Worm (Caenorhabditis elegans): ENCODE data around the gene nlp-17.

nlp-17 gene

ce11 chrIV:13474132-13474531, 31.4 kb downstream of the nlp-17 start, which contains the start of gene Y38H8A.2:
Y38H8A.2 (plus strand) TSS chrIV:13474432.
- no peak for TF ChIP-seq fkh-6 (tag; optimal IDR thresholded peaks at IDR 0.05)
- no peak for TF ChIP-seq pag-3 (tag; optimal IDR thresholded peaks at IDR 0.05; ENCODE audit: borderline replicate concordance)
- TF ChIP-seq nhr-232 (tag; optimal IDR thresholded peaks at IDR 0.05): no peak
- TF ChIP-seq syd-9 (tag; optimal IDR thresholded peaks at IDR 0.05): no peak
- no peak for TF ChIP-seq C08G9.2 (tag; optimal IDR thresholded peaks at IDR 0.05)
- no peak for TF ChIP-seq ztf-16 (tag; optimal IDR thresholded peaks at IDR 0.05)
- TF ChIP-seq eyg-1 (tag; optimal IDR thresholded peaks at IDR 0.05): no peak
- no peak for TF ChIP-seq pha-4 (tag; optimal IDR thresholded peaks at IDR 0.05)
- TF ChIP-seq hlh-8 (tag; optimal IDR thresholded peaks at IDR 0.05): no peak
- TF ChIP-seq mec-3 (tag; optimal IDR thresholded peaks at IDR 0.05; ENCODE audit: borderline replicate concordance): no peak
- TF ChIP-seq lin-11 (tag; optimal IDR thresholded peaks at IDR 0.05): no peak
- TF ChIP-seq tbx-7 (tag; optimal IDR thresholded peaks at IDR 0.05): no peak
- TF ChIP-seq fkh-10 (GFP tag; optimal IDR thresholded peaks at IDR 0.05): no peak
- no peak for TF ChIP-seq ceh-6 (GFP tag; optimal IDR thresholded peaks at IDR 0.05)
- TF ChIP-seq hlh-13 (GFP tag; optimal IDR thresholded peaks at IDR 0.05): no peak

DNA sequence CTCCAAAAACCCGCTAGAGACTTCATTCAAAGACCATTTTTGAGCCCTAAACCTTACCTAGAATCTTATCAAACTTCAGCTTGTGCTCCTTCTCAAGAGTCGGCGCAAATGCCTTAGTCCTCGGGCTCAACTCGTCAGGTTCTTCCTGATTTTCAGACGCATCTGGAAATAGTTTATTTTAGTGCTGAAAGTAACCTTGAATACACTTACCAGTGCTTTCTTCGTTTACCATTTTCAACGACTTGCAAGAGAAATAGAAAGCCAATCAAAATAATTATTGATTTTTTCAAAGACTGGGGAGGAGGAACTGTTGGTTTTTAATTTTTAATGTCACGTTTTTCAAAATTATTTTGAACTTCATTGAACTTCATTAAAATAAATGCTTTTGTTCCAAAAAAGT, 33.6 kb downstream of the nlp-17 start, which contains the start of the genes ttbk-8.1 and Y38H8A.4:
ttbk-8.1 (plus strand) TSS at position 301 of the 400 bp plus-strand sequence.
Y38H8A.4 (minus strand) TSS at position 366 of the 400 bp plus-strand sequence.
- TF ChIP-seq ceh-34 (tag; optimal IDR thresholded peaks at IDR 0.05): no peak
- TF ChIP-seq C08G9.2 (tag; optimal IDR thresholded peaks at IDR 0.05): no peak
- TF ChIP-seq dve-1 (tag; optimal IDR thresholded peaks at IDR 0.05): no peak
- TF ChIP-seq ceh-6 (GFP tag; optimal IDR thresholded peaks at IDR 0.05): no peak
- no peak for TF ChIP-seq npax-4 (tag; optimal IDR thresholded peaks at IDR 0.05)
- no peak for TF ChIP-seq pqm-1 (tag; optimal IDR thresholded peaks at IDR 0.05)
- no peak for TF ChIP-seq pat-9 (tag; optimal IDR thresholded peaks at IDR 0.05)
- TF ChIP-seq sox-4 (tag; optimal IDR thresholded peaks at IDR 0.05): no peak
- no peak for TF ChIP-seq hlh-6 (tag; optimal IDR thresholded peaks at IDR 0.05)
- TF ChIP-seq elt-2 (tag; optimal IDR thresholded peaks at IDR 0.05): no peak
- TF ChIP-seq hlh-8 (tag; optimal IDR thresholded peaks at IDR 0.05): no peak
- TF ChIP-seq gmeb-2 (tag; optimal IDR thresholded peaks at IDR 0.05): no peak
- TF ChIP-seq mec-3 (tag; optimal IDR thresholded peaks at IDR 0.05; ENCODE audit: borderline replicate concordance): no peak
- no peak for TF ChIP-seq madf-2 (tag; optimal IDR thresholded peaks at IDR 0.05)
- no peak for TF ChIP-seq nhr-11 (tag; optimal IDR thresholded peaks at IDR 0.05)
- TF ChIP-seq nhr-232 (tag; optimal IDR thresholded peaks at IDR 0.05): no peak

ce11 chrIV:13465797-13466196, 39.8 kb downstream of the nlp-17 start, which contains the start of gene fezf-1:
fezf-1 (plus strand) TSS chrIV:13466097.
- TF ChIP-seq pros-1 (tag; optimal IDR thresholded peaks at IDR 0.05): no peak

ce11 chrIV:13460876-13461275, 44.7 kb downstream of the nlp-17 start, which contains the start of gene Y38H8A.12:
Y38H8A.12 (minus strand) TSS chrIV:13460976.
- TF ChIP-seq pros-1 (tag; optimal IDR thresholded peaks at IDR 0.05): no peak
- no peak for TF ChIP-seq ttx-3 (tag; optimal IDR thresholded peaks at IDR 0.05)
- TF ChIP-seq hlh-15 (tag; optimal IDR thresholded peaks at IDR 0.05): no peak
- TF ChIP-seq npax-4 (tag; optimal IDR thresholded peaks at IDR 0.05): no peak
- no peak for TF ChIP-seq lim-6 (tag; optimal IDR thresholded peaks at IDR 0.05)
- no peak for TF ChIP-seq ceh-2 (tag; optimal IDR thresholded peaks at IDR 0.05)
- TF ChIP-seq K02D7.2 (tag; optimal IDR thresholded peaks at IDR 0.05): no peak
- TF ChIP-seq ahr-1 (tag; optimal IDR thresholded peaks at IDR 0.05): no peak
- no peak for TF ChIP-seq ceh-18 (tag; optimal IDR thresholded peaks at IDR 0.05)
- no peak for TF ChIP-seq tbx-7 (tag; optimal IDR thresholded peaks at IDR 0.05)
- no peak for TF ChIP-seq madf-2 (tag; optimal IDR thresholded peaks at IDR 0.05)
- no peak for TF ChIP-seq hlh-30 (tag; optimal IDR thresholded peaks at IDR 0.05; ENCODE audit: insufficient read depth)
- no peak for TF ChIP-seq pax-1 (tag; optimal IDR thresholded peaks at IDR 0.05)
